Fruit fly (Drosophila melanogaster): ENCODE measurements around the gene Dhc1.

DNA sequence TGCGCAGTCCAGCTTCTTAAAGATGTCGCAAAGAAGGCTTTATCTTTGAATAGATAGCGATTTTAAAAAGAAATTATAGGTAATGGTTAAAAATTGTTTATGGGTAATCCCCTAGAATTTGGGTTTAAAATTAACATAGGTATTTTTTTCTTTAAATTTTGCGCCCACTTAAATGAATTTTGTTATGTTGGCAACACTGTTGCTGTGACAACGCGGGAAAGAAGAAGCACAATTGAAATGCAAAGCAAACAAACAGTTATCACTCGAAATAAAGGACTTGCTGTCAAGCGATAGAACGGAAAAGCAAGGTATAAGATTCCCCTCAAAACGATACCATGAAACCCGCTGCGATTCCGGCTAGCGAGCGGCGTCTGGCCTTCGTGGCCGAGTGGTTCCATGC is 5.3 kb upstream of the Dhc1 start, which contains the start of gene nmdyn-D7:
- TF ChIP-seq CG32121 (GFP tag; IDR thresholded peaks at IDR 0.05), result no peak
- no peak for TF ChIP-seq Pif1A (GFP tag; optimal IDR thresholded peaks at IDR 0.05)
- no peak for TF ChIP-seq Snoo (tag; optimal IDR thresholded peaks at IDR 0.05)
- no peak for TF ChIP-seq CG34367 (tag; optimal IDR thresholded peaks at IDR 0.05)
- no peak for TF ChIP-seq CG4496 (GFP tag; IDR thresholded peaks at IDR 0.05)
- no peak for TF ChIP-seq CG9948 (tag; optimal IDR thresholded peaks at IDR 0.05)
- TF ChIP-seq CG8301 (tag; optimal IDR thresholded peaks at IDR 0.05), result no peak
- no peak for TF ChIP-seq CG15710 (tag; optimal IDR thresholded peaks at IDR 0.05)
- TF ChIP-seq D1 (tag; optimal IDR thresholded peaks at IDR 0.05), result no peak

All from whole organism, pupa.